Fruit fly (Drosophila melanogaster): ENCODE measurements around the gene Lsm12a.
A peak's percentile ranks its signal among the peaks of the same experiment; 100 is the strongest.

Lsm12a gene

DNA sequence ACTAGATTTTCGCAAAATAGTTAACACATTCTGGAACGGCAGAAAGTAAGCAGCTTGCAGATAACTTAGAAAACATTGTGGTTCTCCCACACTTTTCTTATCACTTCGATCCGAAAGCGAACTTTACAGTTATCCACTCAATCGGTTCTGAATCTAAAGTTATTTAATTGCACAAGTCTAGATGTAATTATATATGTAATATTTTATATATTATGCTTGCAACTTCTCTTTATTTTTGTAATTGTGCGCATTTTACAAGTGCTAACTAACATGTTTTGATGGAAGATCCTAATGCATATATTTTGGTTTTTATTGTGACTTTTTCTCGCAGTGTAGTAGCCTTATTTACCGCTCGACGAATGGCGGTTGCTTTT lies 14.1 kb upstream of the Lsm12a start (continued):
- TF ChIP-seq dsx (GFP tag; optimal IDR thresholded peaks at IDR 0.05; ENCODE audit: poor library complexity, severe bottlenecking) = peak; percentile 36
- peak; percentile 56 for TF ChIP-seq CG3919 (GFP tag; optimal IDR thresholded peaks at IDR 0.05)
- TF ChIP-seq Hr39 (GFP tag; optimal IDR thresholded peaks at IDR 0.05) = peak; percentile 31
- TF ChIP-seq svp (GFP tag) = peak; percentile 79
- no peak for TF ChIP-seq fd85E (GFP tag; optimal IDR thresholded peaks at IDR 0.05)
- peak; percentile 71 for TF ChIP-seq CG10669 (GFP tag; optimal IDR thresholded peaks at IDR 0.05)
- peak; percentile 88 for TF ChIP-seq Eip78C (GFP tag)
- TF ChIP-seq CG11294 (GFP tag; IDR thresholded peaks at IDR 0.05) = peak; percentile 49; the same call in 1 of the 2 replicates
- TF ChIP-seq CG34406 (GFP tag; optimal IDR thresholded peaks at IDR 0.05) = peak; percentile 79
- peak; percentile 55 to 56 for TF ChIP-seq ss (GFP tag; optimal IDR thresholded peaks at IDR 0.05)
- TF ChIP-seq CG6792 (GFP tag; optimal IDR thresholded peaks at IDR 0.05) = peak; percentile 70
- peak; percentile 27 for TF ChIP-seq CG6854 (GFP tag; optimal IDR thresholded peaks at IDR 0.05)
- peak; percentile 16 for TF ChIP-seq lz (GFP tag; optimal IDR thresholded peaks at IDR 0.05)
- peak; percentile 32 to 84 for TF ChIP-seq salr (GFP tag; optimal IDR thresholded peaks at IDR 0.05)
- TF ChIP-seq topi (GFP tag; optimal IDR thresholded peaks at IDR 0.05) = peak; percentile 1

DNA sequence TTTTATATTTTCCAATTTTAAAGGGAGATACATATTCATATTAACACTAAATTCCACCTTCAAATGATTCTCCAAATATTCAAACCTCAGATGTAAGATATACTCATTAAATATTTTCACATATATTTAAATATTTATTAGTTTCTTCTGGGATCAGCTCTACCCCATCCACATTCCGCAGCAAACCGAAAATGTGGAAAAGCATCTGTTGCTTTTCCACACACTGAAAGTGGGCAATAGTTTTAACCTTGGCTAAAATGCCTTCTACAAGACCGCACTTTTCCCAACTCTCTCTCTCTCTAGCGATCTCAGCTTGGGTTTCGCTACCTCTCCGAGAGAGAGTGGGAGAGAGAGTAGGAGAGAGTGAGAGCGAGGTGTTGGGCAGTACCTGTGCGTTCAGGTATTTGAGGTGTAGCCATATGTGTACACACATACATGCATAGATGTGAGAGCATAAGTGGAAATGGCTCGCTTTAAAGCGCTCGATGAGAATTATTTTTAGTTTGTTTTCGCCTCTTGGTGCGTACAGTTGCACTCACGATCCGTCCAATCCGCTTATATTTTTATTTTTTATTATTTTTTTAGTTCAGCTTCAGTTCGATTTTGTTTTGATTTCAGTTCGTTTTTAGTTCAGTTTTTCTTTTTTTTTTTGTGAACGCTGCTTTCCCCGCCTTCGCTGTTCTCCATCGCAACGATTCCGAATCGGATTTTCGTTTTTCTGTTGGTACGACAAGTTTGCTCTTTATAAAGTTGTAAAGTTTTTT lies 11.6 kb upstream of the Lsm12a start, which contains the start of gene CG1806:
CG1806 (plus strand) TSS at position 499 of the 764 bp plus-strand sequence.
- peak; percentile 36 for TF ChIP-seq Eip75B (GFP tag; optimal IDR thresholded peaks at IDR 0.05)
- peak; percentile 63 for TF ChIP-seq fd85E (GFP tag; optimal IDR thresholded peaks at IDR 0.05)
- TF ChIP-seq Hr4 (GFP tag; optimal IDR thresholded peaks at IDR 0.05) = no peak
- peak; percentile 40 for TF ChIP-seq Ets96B (tag; optimal IDR thresholded peaks at IDR 0.05)
- peak; percentile 30 for TF ChIP-seq dsx (GFP tag; optimal IDR thresholded peaks at IDR 0.05; ENCODE audit: poor library complexity, severe bottlenecking)
- peak; percentile 59 for TF ChIP-seq CG16779 (tag; optimal IDR thresholded peaks at IDR 0.05)
- TF ChIP-seq esn (GFP tag; optimal IDR thresholded peaks at IDR 0.05) = peak; percentile 26
- TF ChIP-seq CG1621 (tag; optimal IDR thresholded peaks at IDR 0.05) = no peak
- TF ChIP-seq Ets21C (GFP tag; optimal IDR thresholded peaks at IDR 0.05) = no peak
- peak; percentile 68; the same call in 1 of the 2 replicates for TF ChIP-seq CG15336 (GFP tag; IDR thresholded peaks at IDR 0.05)
- peak; percentile 49 to 82 for TF ChIP-seq ss (GFP tag; optimal IDR thresholded peaks at IDR 0.05)
- TF ChIP-seq salr (GFP tag; optimal IDR thresholded peaks at IDR 0.05) = peak in 1 of 2 experiments; percentile 37
- peak; percentile 25 for TF ChIP-seq CG8632 (GFP tag; optimal IDR thresholded peaks at IDR 0.05)
- TF ChIP-seq eg (GFP tag; IDR thresholded peaks at IDR 0.05) = peak; percentile 72
- peak; percentile 82 for TF ChIP-seq Eip78C (GFP tag)
- TF ChIP-seq Lpt (GFP tag; optimal IDR thresholded peaks at IDR 0.05) = peak; percentile 41
- no peak for TF ChIP-seq OdsH (GFP tag; optimal IDR thresholded peaks at IDR 0.05)
- TF ChIP-seq net (GFP tag; optimal IDR thresholded peaks at IDR 0.05) = peak; percentile 29
- TF ChIP-seq CG3032 (tag; optimal IDR thresholded peaks at IDR 0.05) = peak; percentile 25
- TF ChIP-seq CG10669 (GFP tag; optimal IDR thresholded peaks at IDR 0.05) = peak; percentile 32
- TF ChIP-seq CG6276 (GFP tag; optimal IDR thresholded peaks at IDR 0.05) = peak; percentile 68
- TF ChIP-seq pdm3 (GFP tag; optimal IDR thresholded peaks at IDR 0.05) = peak; percentile 6
- TF ChIP-seq achi (GFP tag; optimal IDR thresholded peaks at IDR 0.05) = peak; percentile 15
- TF ChIP-seq topi (GFP tag; optimal IDR thresholded peaks at IDR 0.05) = peak; percentile 10
- peak; percentile 11 for TF ChIP-seq CG32006 (GFP tag; optimal IDR thresholded peaks at IDR 0.05)
- peak; percentile 57; the same call in 2 of the 3 replicates for TF ChIP-seq CG8119 (GFP tag; IDR thresholded peaks at IDR 0.05)
- no peak for TF ChIP-seq CG11762 (GFP tag; optimal IDR thresholded peaks at IDR 0.05; ENCODE audit: insufficient read depth)
- TF ChIP-seq Sox102F (GFP tag; optimal IDR thresholded peaks at IDR 0.05) = peak; percentile 48
- TF ChIP-seq CG6854 (GFP tag; optimal IDR thresholded peaks at IDR 0.05) = peak; percentile 26
- no peak for TF ChIP-seq Met (GFP tag; optimal IDR thresholded peaks at IDR 0.05)
- TF ChIP-seq Sox15 (GFP tag; optimal IDR thresholded peaks at IDR 0.05) = no peak
- peak; percentile 47 for TF ChIP-seq CG9139 (GFP tag; optimal IDR thresholded peaks at IDR 0.05)
- peak; percentile 11 for TF ChIP-seq fkh (GFP tag; optimal IDR thresholded peaks at IDR 0.05)
- TF ChIP-seq spab (GFP tag; optimal IDR thresholded peaks at IDR 0.05) = peak; percentile 33
- TF ChIP-seq CG34406 (GFP tag; optimal IDR thresholded peaks at IDR 0.05) = no peak
- no peak for TF ChIP-seq CG6792 (GFP tag; optimal IDR thresholded peaks at IDR 0.05)
- no peak for TF ChIP-seq CG11294 (GFP tag; IDR thresholded peaks at IDR 0.05)
- TF ChIP-seq vri (GFP tag; optimal IDR thresholded peaks at IDR 0.05) = peak; percentile 51
- TF ChIP-seq svp (GFP tag) = peak; percentile 43
- peak; percentile 69 for TF ChIP-seq CG6808 (GFP tag; optimal IDR thresholded peaks at IDR 0.05)
- no peak for TF ChIP-seq CG7368 (GFP tag; optimal IDR thresholded peaks at IDR 0.05)
- TF ChIP-seq CG6163 (GFP tag; IDR thresholded peaks at IDR 0.05) = peak; percentile 75; the same call in 2 of the 3 replicates
- no peak for TF ChIP-seq Hr39 (GFP tag; optimal IDR thresholded peaks at IDR 0.05)
